Worm (Caenorhabditis elegans) whole organism, mixed stage, embryonic: ENCODE data around the gene ceh-37.
A peak's percentile ranks its signal among the peaks of the same experiment; 100 is the strongest.

Experiments used
- M03D4.4 ChIP-seq: sonication (generic microtip); optimal IDR thresholded peaks from 2 replicates; lab custom pipeline; 2017; ENCODE audit warnings: mild to moderate bottlenecking, missing genetic modification characterization, missing compliant biosample characterization
- bed-3 ChIP-seq: fragments of 200-800 bp; sonication (Bioruptor generic); optimal IDR thresholded peaks from 3 replicates; lab custom pipeline; 2018; ENCODE audit warnings: mild to moderate bottlenecking, missing genetic modification characterization, moderate library complexity, missing compliant biosample characterization
- ceh-39 ChIP-seq: fragments of 150-350 bp; optimal IDR thresholded peaks from 2 replicates; lab custom pipeline; 2014; ENCODE audit warnings: missing biosample characterization, missing genetic modification characterization
- ceh-83 ChIP-seq: fragments of 200-800 bp; sonication (Bioruptor generic); optimal IDR thresholded peaks from 2 replicates; lab custom pipeline; 2018; ENCODE audit warnings: mild to moderate bottlenecking, missing genetic modification characterization, missing compliant biosample characterization
- ces-1 ChIP-seq: fragments of 150-350 bp; optimal IDR thresholded peaks from 2 replicates; lab custom pipeline; 2014; ENCODE audit warnings: missing biosample characterization, missing genetic modification reagents, missing genetic modification characterization
- cnd-1 ChIP-seq: fragments of 200-800 bp; sonication (Bioruptor generic); optimal IDR thresholded peaks from 2 replicates; lab custom pipeline; 2018; ENCODE audit warnings: mild to moderate bottlenecking, missing genetic modification characterization, missing compliant biosample characterization
- drap-1 ChIP-seq: fragments of 200-800 bp; sonication (Bioruptor generic); optimal IDR thresholded peaks from 3 replicates; lab custom pipeline; 2018; ENCODE audit warnings: mild to moderate bottlenecking, missing genetic modification characterization, missing compliant biosample characterization
- elt-1 ChIP-seq: sonication (generic microtip); optimal IDR thresholded peaks from 2 replicates; lab custom pipeline; 2017; ENCODE audit warnings: missing genetic modification characterization, mild to moderate bottlenecking, missing compliant biosample characterization, antibody characterized with exemption, moderate library complexity, borderline replicate concordance; ENCODE audit not compliant: insufficient read depth
- elt-3 ChIP-seq: fragments of 150-350 bp; optimal IDR thresholded peaks from 2 replicates; lab custom pipeline; 2014; ENCODE audit warnings: missing biosample characterization, missing genetic modification characterization
- flh-1 ChIP-seq: fragments of 200-800 bp; sonication (Bioruptor generic); optimal IDR thresholded peaks from 2 replicates; lab custom pipeline; 2018; ENCODE audit warnings: mild to moderate bottlenecking, missing genetic modification characterization, moderate library complexity, missing compliant biosample characterization
- ham-2 ChIP-seq: fragments of 200-800 bp; sonication (Bioruptor generic); optimal IDR thresholded peaks from 2 replicates; lab custom pipeline; 2018; ENCODE audit warnings: mild to moderate bottlenecking, missing genetic modification characterization, missing compliant biosample characterization
- hlh-1 ChIP-seq: fragments of 150-350 bp; optimal IDR thresholded peaks from 2 replicates; lab custom pipeline; 2014; ENCODE audit warnings: missing biosample characterization, missing genetic modification reagents, missing genetic modification characterization
- lin-13 ChIP-seq: fragments of 150-350 bp; optimal IDR thresholded peaks from 2 replicates; lab custom pipeline; 2014; ENCODE audit warnings: missing biosample characterization, missing genetic modification characterization
- lin-32 ChIP-seq: fragments of 200-800 bp; sonication (Bioruptor generic); optimal IDR thresholded peaks from 2 replicates; lab custom pipeline; 2018; ENCODE audit warnings: mild to moderate bottlenecking, missing genetic modification characterization, missing compliant biosample characterization
- lsy-2 ChIP-seq: fragments of 150-350 bp; optimal IDR thresholded peaks from 2 replicates; lab custom pipeline; 2014; ENCODE audit warnings: missing biosample characterization, missing genetic modification characterization
- mab-5 ChIP-seq: fragments of 150-350 bp; optimal IDR thresholded peaks from 2 replicates; lab custom pipeline; 2014; ENCODE audit warnings: missing biosample characterization, missing genetic modification characterization
- mep-1 ChIP-seq: fragments of 150-350 bp; optimal IDR thresholded peaks from 2 replicates; lab custom pipeline; 2017; ENCODE audit warnings: missing biosample characterization, missing genetic modification reagents, missing genetic modification characterization, inconsistent platforms
- mls-2 ChIP-seq: sonication (generic microtip); optimal IDR thresholded peaks from 2 replicates; lab custom pipeline; 2016; ENCODE audit warnings: mild to moderate bottlenecking, missing genetic modification characterization, moderate library complexity, missing compliant biosample characterization
- nhr-12 ChIP-seq: fragments of 150-350 bp; optimal IDR thresholded peaks from 2 replicates; lab custom pipeline; 2014; ENCODE audit warnings: missing biosample characterization, missing genetic modification characterization
- nhr-2 ChIP-seq: fragments of 150-350 bp; optimal IDR thresholded peaks from 2 replicates; lab custom pipeline; 2014; ENCODE audit warnings: missing biosample characterization, missing genetic modification characterization
- nhr-237 ChIP-seq: fragments of 150-350 bp; optimal IDR thresholded peaks from 2 replicates; lab custom pipeline; 2014; ENCODE audit warnings: missing biosample characterization, missing genetic modification characterization
- nhr-28 ChIP-seq: fragments of 150-350 bp; optimal IDR thresholded peaks from 2 replicates; lab custom pipeline; 2014; ENCODE audit warnings: missing biosample characterization, missing genetic modification characterization
- nhr-76 ChIP-seq: sonication (generic microtip); optimal IDR thresholded peaks from 2 replicates; lab custom pipeline; 2017; ENCODE audit warnings: missing biosample characterization, missing genetic modification characterization
- pha-4 ChIP-seq: fragments of 150-350 bp; optimal IDR thresholded peaks from 2 replicates; lab custom pipeline; 2018; ENCODE audit warnings: missing biosample characterization, missing genetic modification reagents, missing genetic modification characterization
- sem-2 ChIP-seq: fragments of 200-800 bp; sonication (Bioruptor generic); optimal IDR thresholded peaks from 2 replicates; lab custom pipeline; 2018; ENCODE audit warnings: mild to moderate bottlenecking, missing genetic modification characterization, missing compliant biosample characterization
- snpc-4 ChIP-seq: fragments of 150-350 bp; optimal IDR thresholded peaks from 2 replicates; lab custom pipeline; 2014; ENCODE audit warnings: missing biosample characterization, missing genetic modification characterization
- sptf-1 ChIP-seq: sonication (generic microtip); optimal IDR thresholded peaks from 2 replicates; lab custom pipeline; 2017; ENCODE audit warnings: mild to moderate bottlenecking, missing genetic modification characterization, moderate library complexity, missing compliant biosample characterization
- tbx-8 ChIP-seq: fragments of 200-800 bp; sonication (Bioruptor generic); optimal IDR thresholded peaks from 2 replicates; lab custom pipeline; 2018; ENCODE audit warnings: mild to moderate bottlenecking, missing genetic modification characterization, moderate library complexity, missing compliant biosample characterization
- unc-120 ChIP-seq: sonication (generic microtip); optimal IDR thresholded peaks from 2 replicates; lab custom pipeline; 2017; ENCODE audit warnings: missing genetic modification characterization, missing compliant biosample characterization; ENCODE audit not compliant: poor library complexity, severe bottlenecking
- unc-39 ChIP-seq: fragments of 150-350 bp; optimal IDR thresholded peaks from 2 replicates; lab custom pipeline; 2014; ENCODE audit warnings: missing biosample characterization, missing genetic modification characterization
- unc-62 ChIP-seq: fragments of 150-350 bp; optimal IDR thresholded peaks from 2 replicates; lab custom pipeline; 2014; ENCODE audit warnings: missing biosample characterization, missing genetic modification reagents, missing genetic modification characterization
- zip-8 ChIP-seq: fragments of 150-350 bp; optimal IDR thresholded peaks from 2 replicates; lab custom pipeline; 2014; ENCODE audit warnings: missing biosample characterization, missing genetic modification characterization
- ztf-11 ChIP-seq: fragments of 150-350 bp; optimal IDR thresholded peaks from 2 replicates; lab custom pipeline; 2014; ENCODE audit warnings: missing biosample characterization, missing genetic modification characterization

The ceh-37 gene

ce11 chrX:14173850-14174249 is 34.0 kb downstream of the ceh-37 start, which contains the start of gene idhb-1:
idhb-1 (minus strand) TSS chrX:14174063.
- no peak for TF ChIP-seq M03D4.4 (tag; lab: Kevin White, UChicago)
- peak; percentile 9 for TF ChIP-seq cnd-1 (tag; lab: Kevin White, UChicago)
- no peak for TF ChIP-seq unc-62 (GFP tag; lab: Kevin White, UChicago)
- no peak for TF ChIP-seq drap-1
- TF ChIP-seq mep-1 (tag; lab: Kevin White, UChicago): peak; percentile 24
- no peak for TF ChIP-seq ztf-11 (tag; lab: Kevin White, UChicago)
- peak; percentile 11 for TF ChIP-seq mls-2 (tag; lab: Kevin White, UChicago)
- TF ChIP-seq snpc-4: no peak
- no peak for TF ChIP-seq nhr-2 (tag; lab: Kevin White, UChicago)
- no peak for TF ChIP-seq unc-120 (tag; lab: Kevin White, UChicago)
- TF ChIP-seq flh-1 (GFP tag; lab: Kevin White, UChicago): no peak
- peak; percentile 89 for TF ChIP-seq hlh-1 (tag; lab: Kevin White, UChicago)
- peak; percentile 83 for TF ChIP-seq lin-13 (tag; lab: Kevin White, UChicago)
- no peak for TF ChIP-seq nhr-12 (tag; lab: Kevin White, UChicago)
- TF ChIP-seq sem-2 (GFP tag; lab: Kevin White, UChicago): no peak
- no peak for TF ChIP-seq sptf-1 (tag; lab: Kevin White, UChicago)
- peak; percentile 31 for TF ChIP-seq pha-4 (tag; lab: Kevin White, UChicago)
- no peak for TF ChIP-seq ceh-83
- no peak for TF ChIP-seq nhr-237
- TF ChIP-seq tbx-8 (GFP tag; lab: Kevin White, UChicago): no peak
- peak; percentile 51 for TF ChIP-seq lsy-2 (tag; lab: Kevin White, UChicago)
- no peak for TF ChIP-seq ces-1 (GFP tag; lab: Kevin White, UChicago)
- TF ChIP-seq, all 35 proteins: peak for 7

ce11 chrX:14169569-14170031 is 38.2 kb downstream of the ceh-37 start, which contains the start of gene sym-4:
sym-4 (minus strand) TSS chrX:14169619.
- peak; percentile 59 for TF ChIP-seq lsy-2 (tag; lab: Kevin White, UChicago)
- TF ChIP-seq ham-2 (GFP tag; lab: Kevin White, UChicago): no peak
- TF ChIP-seq M03D4.4 (tag; lab: Kevin White, UChicago): peak; percentile 20
- peak; percentile 51 for TF ChIP-seq nhr-2 (tag; lab: Kevin White, UChicago)
- no peak for TF ChIP-seq nhr-76 (tag; lab: Kevin White, UChicago)
- TF ChIP-seq drap-1: peak; percentile 36
- peak; percentile 42 for TF ChIP-seq ceh-39 (tag; lab: Kevin White, UChicago)
- no peak for TF ChIP-seq ztf-11 (tag; lab: Kevin White, UChicago)
- TF ChIP-seq zip-8 (tag; lab: Kevin White, UChicago): no peak
- no peak for TF ChIP-seq bed-3 (GFP tag; lab: Kevin White, UChicago)
- TF ChIP-seq ces-1 (GFP tag; lab: Kevin White, UChicago): peak; percentile 87
- TF ChIP-seq mls-2 (tag; lab: Kevin White, UChicago): no peak
- no peak for TF ChIP-seq flh-1 (GFP tag; lab: Kevin White, UChicago)
- TF ChIP-seq mep-1 (tag; lab: Kevin White, UChicago): peak; percentile 82
- TF ChIP-seq nhr-28 (tag; lab: Kevin White, UChicago): no peak
- no peak for TF ChIP-seq mab-5 (tag; lab: Kevin White, UChicago)
- TF ChIP-seq nhr-12 (tag; lab: Kevin White, UChicago): no peak
- TF ChIP-seq elt-1 (tag; lab: Kevin White, UChicago): peak; percentile 50
- peak; percentile 1 for TF ChIP-seq lin-32 (GFP tag; lab: Kevin White, UChicago)
- peak; percentile 6 for TF ChIP-seq unc-39 (tag; lab: Kevin White, UChicago)
- TF ChIP-seq pha-4 (tag; lab: Kevin White, UChicago): peak; percentile 88
- TF ChIP-seq cnd-1 (tag; lab: Kevin White, UChicago): peak; percentile 21
- no peak for TF ChIP-seq snpc-4
- no peak for TF ChIP-seq sem-2 (GFP tag; lab: Kevin White, UChicago)
- TF ChIP-seq elt-3 (tag; lab: Kevin White, UChicago): peak; percentile 68
- TF ChIP-seq hlh-1 (tag; lab: Kevin White, UChicago): peak; percentile 62
- TF ChIP-seq nhr-237: peak; percentile 83
- peak; percentile 99 for TF ChIP-seq unc-120 (tag; lab: Kevin White, UChicago)
- peak; percentile 38 for TF ChIP-seq sptf-1 (tag; lab: Kevin White, UChicago)
- TF ChIP-seq unc-62 (GFP tag; lab: Kevin White, UChicago): peak; percentile 74
- peak; percentile 21 for TF ChIP-seq lin-13 (tag; lab: Kevin White, UChicago)

ce11 chrX:14165156-14165555 is 42.6 kb downstream of the ceh-37 start:
- TF ChIP-seq ztf-11 (tag; lab: Kevin White, UChicago): no peak
- TF ChIP-seq elt-1 (tag; lab: Kevin White, UChicago): no peak
- no peak for TF ChIP-seq mls-2 (tag; lab: Kevin White, UChicago)
- no peak for TF ChIP-seq M03D4.4 (tag; lab: Kevin White, UChicago)
- TF ChIP-seq bed-3 (GFP tag; lab: Kevin White, UChicago): no peak
- no peak for TF ChIP-seq pha-4 (tag; lab: Kevin White, UChicago)
